Worm (Caenorhabditis elegans): Measurements from ENCODE around the gene mnp-1.

The mnp-1 gene

ce11 chrIII:4323120-4323519 is 33.3 kb upstream of the mnp-1 start (continued):
- TF ChIP-seq nhr-28 (tag; optimal IDR thresholded peaks at IDR 0.05) (no peak), pqm-1 (tag; optimal IDR thresholded peaks at IDR 0.05) (no peak), ceh-8 (GFP tag; optimal IDR thresholded peaks at IDR 0.05) (peak; percentile 8), ceh-63 (GFP tag; optimal IDR thresholded peaks at IDR 0.05) (no peak), ama-1 (optimal IDR thresholded peaks at IDR 0.05) (no peak), hlh-4 (tag; optimal IDR thresholded peaks at IDR 0.05) (no peak), hlh-17 (GFP tag; optimal IDR thresholded peaks at IDR 0.05; ENCODE audit: borderline replicate concordance) (no peak), nhr-71 (tag; optimal IDR thresholded peaks at IDR 0.05) (peak; percentile 63), tlp-1 (tag; optimal IDR thresholded peaks at IDR 0.05) (no peak), fkh-10 (GFP tag; optimal IDR thresholded peaks at IDR 0.05) (no peak), C04F5.9 (tag; optimal IDR thresholded peaks at IDR 0.05) (no peak), unc-30 (tag; optimal IDR thresholded peaks at IDR 0.05) (no peak), sptf-1 (tag; optimal IDR thresholded peaks at IDR 0.05) (no peak), fkh-4 (tag; optimal IDR thresholded peaks at IDR 0.05; ENCODE audit: borderline replicate concordance) (no peak), nhr-90 (tag; optimal IDR thresholded peaks at IDR 0.05; ENCODE audit: poor library complexity) (no peak), tbx-2 (tag; optimal IDR thresholded peaks at IDR 0.05) (peak; percentile 55), F16B12.6 (tag; optimal IDR thresholded peaks at IDR 0.05) (peak; percentile 2), sup-37 (GFP tag; optimal IDR thresholded peaks at IDR 0.05) (no peak), ztf-11 (tag; optimal IDR thresholded peaks at IDR 0.05) (no peak), mef-2 (tag; optimal IDR thresholded peaks at IDR 0.05) (no peak), jun-1 (tag; optimal IDR thresholded peaks at IDR 0.05) (no peak), grh-1 (GFP tag; IDR thresholded peaks at IDR 0.05) (no peak), vab-15 (tag; optimal IDR thresholded peaks at IDR 0.05) (no peak), nhr-12 (tag; optimal IDR thresholded peaks at IDR 0.05) (no peak), lin-39 (tag; optimal IDR thresholded peaks at IDR 0.05) (no peak), lin-14 (GFP tag; optimal IDR thresholded peaks at IDR 0.05) (peak; percentile 93), aly-2 (tag; optimal IDR thresholded peaks at IDR 0.05) (no peak), nhr-237 (tag; optimal IDR thresholded peaks at IDR 0.05) (no peak), nhr-19 (GFP tag; conservative IDR thresholded peaks at IDR 0.05) (0 out of 2 replicates have a peak, but pooled peaks have one; percentile 10), unc-86 (tag; optimal IDR thresholded peaks at IDR 0.05) (peak; percentile 30), nhr-84 (tag; optimal IDR thresholded peaks at IDR 0.05) (no peak), elt-2 (tag; optimal IDR thresholded peaks at IDR 0.05) (no peak), lin-13 (GFP tag; optimal IDR thresholded peaks at IDR 0.05) (no peak), fkh-8 (tag; optimal IDR thresholded peaks at IDR 0.05) (peak; percentile 36), pax-3 (tag; optimal IDR thresholded peaks at IDR 0.05) (no peak), hpl-2 (GFP tag; optimal IDR thresholded peaks at IDR 0.05) (no peak), nhr-11 (tag; optimal IDR thresholded peaks at IDR 0.05) (no peak), isw-1 (GFP tag; IDR thresholded peaks at IDR 0.05) (no peak), egl-13 (tag; optimal IDR thresholded peaks at IDR 0.05) (no peak), zag-1 (tag; optimal IDR thresholded peaks at IDR 0.05) (no peak), alr-1 (tag; optimal IDR thresholded peaks at IDR 0.05; ENCODE audit: borderline replicate concordance) (no peak), zip-4 (GFP tag; optimal IDR thresholded peaks at IDR 0.05) (no peak), mep-1 (tag; optimal IDR thresholded peaks at IDR 0.05) (peak; percentile 48), blmp-1 (tag; optimal IDR thresholded peaks at IDR 0.05) (no peak), ceh-82 (tag; optimal IDR thresholded peaks at IDR 0.05) (peak; percentile 11 to 40 (median 37)), unc-130 (tag; optimal IDR thresholded peaks at IDR 0.05) (no peak), efl-3 (GFP tag; optimal IDR thresholded peaks at IDR 0.05) (no peak), swsn-7 (tag; optimal IDR thresholded peaks at IDR 0.05) (peak; percentile 40), lir-3 (tag; optimal IDR thresholded peaks at IDR 0.05; ENCODE audit: poor library complexity) (no peak), fos-1 (tag; optimal IDR thresholded peaks at IDR 0.05) (no peak), ztf-4 (tag; optimal IDR thresholded peaks at IDR 0.05) (no peak), dsc-1 (tag; optimal IDR thresholded peaks at IDR 0.05) (peak; percentile 61), mdl-1 (tag; optimal IDR thresholded peaks at IDR 0.05) (no peak), ceh-88 (GFP tag; IDR thresholded peaks at IDR 0.05) (no peak)

All from whole organism, L1 larva.